Worm (Caenorhabditis elegans) whole organism, L2 larva: ENCODE results near the gene epi-1.

Experiments used
- C34F6.9 ChIP-seq: fragments of 150-350 bp; optimal IDR thresholded peaks from 2 replicates; lab custom pipeline; 2014; ENCODE audit warnings: missing biosample characterization, missing genetic modification characterization
- R02D3.7 ChIP-seq: fragments of 150-350 bp; optimal IDR thresholded peaks from 2 replicates; lab custom pipeline; 2014; ENCODE audit warnings: missing biosample characterization, missing genetic modification characterization
- Y55F3AM.14 ChIP-seq: fragments of 200-800 bp; sonication (Bioruptor generic); optimal IDR thresholded peaks from 2 replicates; lab custom pipeline; 2018; ENCODE audit warnings: mild to moderate bottlenecking, missing genetic modification characterization, missing compliant biosample characterization
- ZK546.5 ChIP-seq: sonication (generic microtip); optimal IDR thresholded peaks from 2 replicates; lab custom pipeline; 2017; ENCODE audit warnings: missing biosample characterization, missing genetic modification characterization
- alr-1 ChIP-seq: fragments of 150-350 bp; optimal IDR thresholded peaks from 2 replicates; lab custom pipeline; 2014; ENCODE audit warnings: missing biosample characterization, missing genetic modification characterization
- aly-2 ChIP-seq: fragments of 150-350 bp; optimal IDR thresholded peaks from 2 replicates; lab custom pipeline; 2014; ENCODE audit warnings: missing biosample characterization, missing genetic modification characterization
- blmp-1 ChIP-seq: sonication (generic microtip); optimal IDR thresholded peaks from 2 replicates; lab custom pipeline; 2017; ENCODE audit warnings: missing genetic modification characterization, mild to moderate bottlenecking, missing compliant biosample characterization, antibody characterized with exemption, moderate library complexity; ENCODE audit not compliant: insufficient read depth
- ceh-16 ChIP-seq: fragments of 150-350 bp; optimal IDR thresholded peaks from 2 replicates; lab custom pipeline; 2014; ENCODE audit warnings: missing biosample characterization, missing genetic modification characterization
- crh-2 ChIP-seq: sonication (generic microtip); optimal IDR thresholded peaks from 2 replicates; lab custom pipeline; 2017; ENCODE audit warnings: missing biosample characterization, missing genetic modification characterization
- dmd-4 ChIP-seq: sonication (generic microtip); optimal IDR thresholded peaks from 2 replicates; lab custom pipeline; 2017; ENCODE audit warnings: missing biosample characterization, missing genetic modification characterization
- elt-1 ChIP-seq: fragments of 150-350 bp; optimal IDR thresholded peaks from 2 replicates; lab custom pipeline; 2014; ENCODE audit warnings: missing biosample characterization, missing genetic modification characterization
- fos-1 ChIP-seq: fragments of 150-350 bp; optimal IDR thresholded peaks from 2 replicates; lab custom pipeline; 2014; ENCODE audit warnings: missing biosample characterization, missing genetic modification characterization
- gmeb-1 ChIP-seq: fragments of 150-350 bp; optimal IDR thresholded peaks from 2 replicates; lab custom pipeline; 2014; ENCODE audit warnings: missing biosample characterization, missing genetic modification characterization
- lin-11 ChIP-seq: fragments of 150-350 bp; sonication (generic microtip); optimal IDR thresholded peaks from 2 replicates; lab custom pipeline; 2014; ENCODE audit warnings: missing biosample characterization, missing genetic modification characterization, inconsistent platforms, mixed read lengths
- lin-13 ChIP-seq: fragments of 150-350 bp; optimal IDR thresholded peaks from 2 replicates; lab custom pipeline; 2014; ENCODE audit warnings: missing biosample characterization, missing genetic modification reagents, missing genetic modification characterization
- lin-39 ChIP-seq: fragments of 150-350 bp; optimal IDR thresholded peaks from 2 replicates; lab custom pipeline; 2014; ENCODE audit warnings: missing biosample characterization, missing genetic modification reagents, missing genetic modification characterization
- mab-5 ChIP-seq: fragments of 150-350 bp; optimal IDR thresholded peaks from 2 replicates; lab custom pipeline; 2014; ENCODE audit warnings: missing biosample characterization, missing genetic modification characterization
- mbf-1 ChIP-seq: sonication (generic microtip); optimal IDR thresholded peaks from 2 replicates; lab custom pipeline; 2017; ENCODE audit warnings: missing biosample characterization, missing genetic modification characterization
- mdl-1 ChIP-seq, 2 experiments: fragments of 150-350 bp in 1 of 2; sonication (generic microtip) in 1 of 2; optimal IDR thresholded peaks; 2 replicates each; lab custom pipeline; 2017; ENCODE audit warnings: missing biosample characterization in 2 of 2, missing genetic modification characterization in 2 of 2
- nhr-11 ChIP-seq: fragments of 150-350 bp; optimal IDR thresholded peaks from 2 replicates; lab custom pipeline; 2014; ENCODE audit warnings: missing biosample characterization, missing genetic modification characterization
- nhr-12 ChIP-seq: fragments of 150-350 bp; optimal IDR thresholded peaks from 2 replicates; lab custom pipeline; 2014; ENCODE audit warnings: missing biosample characterization, missing genetic modification characterization
- nhr-129 ChIP-seq: fragments of 150-350 bp; optimal IDR thresholded peaks from 2 replicates; lab custom pipeline; 2014; ENCODE audit warnings: missing biosample characterization, missing genetic modification characterization
- nhr-21 ChIP-seq: fragments of 150-350 bp; optimal IDR thresholded peaks from 2 replicates; lab custom pipeline; 2014; ENCODE audit warnings: missing biosample characterization, missing genetic modification characterization
- nhr-23 ChIP-seq: fragments of 150-350 bp; optimal IDR thresholded peaks from 2 replicates; lab custom pipeline; 2014; ENCODE audit warnings: missing biosample characterization, missing genetic modification reagents, missing genetic modification characterization
- nhr-237 ChIP-seq: fragments of 150-350 bp; optimal IDR thresholded peaks from 2 replicates; lab custom pipeline; 2014; ENCODE audit warnings: missing biosample characterization, missing genetic modification characterization
- nhr-25 ChIP-seq: fragments of 150-350 bp; sonication (generic microtip); optimal IDR thresholded peaks from 3 replicates; lab custom pipeline; 2014; ENCODE audit warnings: missing biosample characterization, missing genetic modification characterization
- nhr-6 ChIP-seq: fragments of 150-350 bp; optimal IDR thresholded peaks from 2 replicates; lab custom pipeline; 2014; ENCODE audit warnings: missing biosample characterization, missing genetic modification characterization
- peb-1 ChIP-seq: fragments of 150-350 bp; optimal IDR thresholded peaks from 2 replicates; lab custom pipeline; 2014; ENCODE audit warnings: missing biosample characterization, missing genetic modification characterization
- sem-4 ChIP-seq: fragments of 150-350 bp; optimal IDR thresholded peaks from 2 replicates; lab custom pipeline; 2014; ENCODE audit warnings: missing biosample characterization, missing genetic modification reagents, missing genetic modification characterization
- sma-3 ChIP-seq: sonication (generic microtip); optimal IDR thresholded peaks from 2 replicates; lab custom pipeline; 2016; ENCODE audit warnings: missing genetic modification reagents, missing genetic modification characterization, missing compliant biosample characterization
- sma-9 ChIP-seq, 2 experiments: fragments of 150-350 bp in 1 of 2; sonication (generic microtip) in 1 of 2; optimal IDR thresholded peaks; 2 replicates each; lab custom pipeline; 2014 to 2016; ENCODE audit warnings: missing genetic modification characterization in 2 of 2, mild to moderate bottlenecking in 1 of 2, missing biosample characterization in 1 of 2, missing compliant biosample characterization in 1 of 2, missing genetic modification reagents in 1 of 2, moderate library complexity in 1 of 2
- unc-39 ChIP-seq: fragments of 150-350 bp; optimal IDR thresholded peaks from 2 replicates; lab custom pipeline; 2014; ENCODE audit warnings: missing biosample characterization, missing genetic modification characterization
- unc-55 ChIP-seq: fragments of 150-350 bp; sonication (generic microtip); optimal IDR thresholded peaks from 3 replicates; lab custom pipeline; 2014; ENCODE audit warnings: missing biosample characterization, missing genetic modification reagents, missing genetic modification characterization
- unc-62 ChIP-seq: fragments of 150-350 bp; optimal IDR thresholded peaks from 2 replicates; lab custom pipeline; 2014; ENCODE audit warnings: missing biosample characterization, missing genetic modification reagents, missing genetic modification characterization
- zag-1 ChIP-seq: fragments of 150-350 bp; optimal IDR thresholded peaks from 2 replicates; lab custom pipeline; 2014; ENCODE audit warnings: missing biosample characterization, missing genetic modification characterization
- ztf-11 ChIP-seq: sonication (generic microtip); optimal IDR thresholded peaks from 2 replicates; lab custom pipeline; 2017; ENCODE audit warnings: missing biosample characterization, missing genetic modification characterization
- ztf-4 ChIP-seq: fragments of 150-350 bp; optimal IDR thresholded peaks from 2 replicates; lab custom pipeline; 2014; ENCODE audit warnings: missing biosample characterization, missing genetic modification characterization

epi-1 gene

DNA sequence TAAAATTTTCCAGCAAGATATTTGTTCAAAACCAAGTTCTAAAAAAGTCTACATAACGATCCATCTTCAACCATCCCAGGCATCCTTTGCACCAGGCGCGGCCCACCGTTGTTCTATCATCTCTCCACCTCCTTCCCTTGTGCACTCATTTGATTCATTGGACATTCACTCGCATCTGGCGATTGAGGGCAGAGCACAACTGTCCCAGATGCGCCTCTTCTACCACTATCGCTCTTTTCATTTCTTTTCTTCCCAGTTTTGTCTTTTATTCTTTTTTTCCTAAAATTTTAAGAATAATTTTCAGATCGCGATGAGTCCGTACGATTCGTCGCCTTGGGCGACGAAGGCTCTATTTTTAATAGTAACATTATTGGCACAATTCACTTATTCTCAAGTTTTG lies at the start of gene epi-1:
Gene epi-1, plus strand, starts transcription at position 301 of the 400 bp plus-strand sequence.
- TF ChIP-seq unc-39 (tag; lab: Kevin White, UChicago), result no peak
- TF ChIP-seq, all 48 proteins: peak for 0

DNA sequence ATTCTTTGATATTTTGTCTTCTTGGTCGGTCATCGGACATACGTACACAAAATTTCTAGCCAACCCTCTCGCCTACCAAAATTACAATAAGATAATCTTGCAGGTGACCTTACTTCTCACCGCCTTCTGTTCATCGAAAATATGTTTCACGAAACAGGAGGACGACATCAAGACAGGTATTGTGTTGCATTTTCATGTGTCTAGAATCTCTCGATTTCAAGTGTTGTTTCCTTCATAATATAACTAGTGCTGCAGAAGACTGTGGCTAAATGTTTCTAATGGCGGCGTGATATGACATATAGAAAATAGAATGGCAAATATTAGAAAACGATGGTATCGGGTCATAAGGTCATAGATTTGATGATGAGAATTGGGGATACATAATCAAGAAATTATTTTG lies 49.5 kb upstream of the epi-1 start:
- TF ChIP-seq C34F6.9, result no peak
- TF ChIP-seq nhr-21 (tag; lab: Kevin White, UChicago), result peak; percentile 2
- peak; percentile 21 for TF ChIP-seq crh-2 (tag; lab: Kevin White, UChicago)
- TF ChIP-seq unc-62 (GFP tag; lab: Kevin White, UChicago), result no peak
- no peak for TF ChIP-seq mbf-1
- TF ChIP-seq lin-39, result no peak
- TF ChIP-seq nhr-129, result peak; percentile 3
- TF ChIP-seq nhr-25 (tag; lab: Kevin White, UChicago), result peak; percentile 81
- TF ChIP-seq aly-2 (tag; lab: Kevin White, UChicago), result no peak
- no peak for TF ChIP-seq mdl-1 (tag; optimal IDR thresholded peaks at IDR 0.05; lab: Kevin White, UChicago)
- no peak for TF ChIP-seq ztf-11 (tag; lab: Kevin White, UChicago)
- TF ChIP-seq dmd-4 (tag; lab: Kevin White, UChicago), result no peak
- TF ChIP-seq blmp-1, result no peak
- no peak for TF ChIP-seq nhr-6 (tag; lab: Kevin White, UChicago)
- no peak for TF ChIP-seq lin-11 (tag; lab: Kevin White, UChicago)
- TF ChIP-seq lin-13 (GFP tag; lab: Kevin White, UChicago), result no peak
- TF ChIP-seq nhr-237 (tag; lab: Kevin White, UChicago), result no peak
- no peak for TF ChIP-seq nhr-11 (tag; lab: Kevin White, UChicago)

DNA sequence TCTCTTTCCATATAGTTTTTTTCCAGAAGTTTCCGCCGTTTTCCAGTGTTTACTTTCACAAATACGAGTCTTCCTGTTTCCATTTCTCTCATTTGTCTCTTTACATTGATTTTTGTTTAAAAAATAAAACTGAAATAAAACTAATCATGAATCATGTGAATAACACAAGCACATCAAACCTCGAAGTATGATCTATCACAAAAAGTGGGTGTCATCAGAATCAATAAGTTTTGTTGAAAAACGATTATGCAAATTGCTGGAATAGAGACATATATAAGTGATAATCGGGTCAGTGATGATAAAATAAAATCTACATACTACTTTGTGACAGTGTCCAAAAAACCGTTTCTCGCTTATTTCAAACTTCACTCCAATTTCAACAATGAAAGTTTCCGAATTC lies 45.8 kb upstream of the epi-1 start, which contains the start of gene R09H10.7:
Gene R09H10.7, plus strand, starts transcription at position 301 of the 400 bp plus-strand sequence.
- TF ChIP-seq nhr-12 (no peak), nhr-23 (tag; lab: Kevin White, UChicago) (no peak), alr-1 (tag; lab: Kevin White, UChicago) (no peak), elt-1 (tag; lab: Kevin White, UChicago) (no peak), ztf-4 (no peak), nhr-11 (tag; lab: Kevin White, UChicago) (no peak), peb-1 (no peak), R02D3.7 (tag; lab: Kevin White, UChicago) (no peak), nhr-25 (tag; lab: Kevin White, UChicago) (no peak), gmeb-1 (no peak), sem-4 (tag; lab: Kevin White, UChicago) (no peak), ZK546.5 (tag; lab: Kevin White, UChicago) (no peak), dmd-4 (tag; lab: Kevin White, UChicago) (no peak), sma-9 (GFP tag; optimal IDR thresholded peaks at IDR 0.05; lab: Kevin White, UChicago) (no peak), sma-9 (tag; optimal IDR thresholded peaks at IDR 0.05; lab: Kevin White, UChicago) (no peak)

DNA sequence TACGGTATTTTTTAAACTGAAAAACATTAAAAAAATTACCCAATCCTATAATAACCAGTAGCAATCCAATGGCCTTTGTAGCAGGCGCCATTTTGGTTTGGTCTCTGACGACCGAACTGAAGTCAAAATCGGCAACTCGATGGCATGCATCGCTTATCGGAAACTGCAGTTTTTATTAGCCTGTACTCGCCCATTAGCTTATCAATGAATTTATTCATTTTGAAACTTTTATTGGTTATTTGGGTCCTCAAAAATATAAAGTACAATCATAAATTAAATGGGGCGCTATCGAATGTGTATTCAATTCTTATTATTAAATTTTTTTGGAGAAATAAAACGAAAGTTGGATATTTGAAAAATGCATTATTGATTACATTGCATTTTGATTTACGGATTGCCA lies 37.9 kb upstream of the epi-1 start, which contains the start of gene R09H10.5:
Gene R09H10.5, minus strand, starts transcription at position 106 of the 400 bp plus-strand sequence.
- peak; percentile 53 for TF ChIP-seq fos-1 (tag; lab: Kevin White, UChicago)
- TF ChIP-seq unc-55 (GFP tag; lab: Kevin White, UChicago), result no peak

DNA sequence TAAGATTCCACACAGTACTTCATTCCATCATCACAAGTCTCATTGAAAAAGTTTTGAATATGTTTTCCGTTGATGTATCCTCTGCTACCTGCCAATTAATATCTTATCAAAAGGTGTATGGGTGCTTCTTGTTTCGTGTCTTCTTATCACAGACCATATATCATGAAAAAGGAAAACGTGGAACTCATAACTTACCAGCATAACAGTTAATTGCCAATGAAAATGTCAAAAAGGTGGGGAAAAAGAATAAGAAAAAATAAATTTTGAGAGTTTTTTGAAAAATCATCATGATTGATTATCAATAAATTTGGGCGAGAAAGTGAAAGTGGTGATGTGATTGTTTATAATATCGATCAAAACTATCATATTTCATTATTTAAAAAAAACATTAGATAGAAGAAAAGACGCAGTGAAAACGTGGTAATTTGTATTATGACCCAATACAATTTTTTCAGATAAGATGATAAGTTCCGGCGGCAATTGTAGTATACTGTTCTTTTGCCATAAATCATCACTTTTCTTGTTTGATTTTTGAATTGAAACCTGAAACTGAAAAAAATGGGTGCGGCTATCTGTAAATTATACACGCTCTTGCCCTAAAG lies 35.6 kb upstream of the epi-1 start, which contains the start of gene F56C4.4:
Gene F56C4.4, minus strand, starts transcription at position 315 of the 602 bp plus-strand sequence.
- TF ChIP-seq fos-1 (tag; lab: Kevin White, UChicago), result peak; percentile 41
- TF ChIP-seq nhr-11 (tag; lab: Kevin White, UChicago), result no peak
- TF ChIP-seq zag-1 (tag; lab: Kevin White, UChicago), result no peak
- TF ChIP-seq nhr-129, result no peak
- no peak for TF ChIP-seq mab-5
- no peak for TF ChIP-seq dmd-4 (tag; lab: Kevin White, UChicago)
- no peak for TF ChIP-seq blmp-1
- TF ChIP-seq Y55F3AM.14 (GFP tag; lab: Kevin White, UChicago), result no peak
- TF ChIP-seq ceh-16 (tag; lab: Kevin White, UChicago), result no peak
- TF ChIP-seq sma-3 (GFP tag; lab: Kevin White, UChicago), result no peak
- TF ChIP-seq R02D3.7 (tag; lab: Kevin White, UChicago), result no peak
- TF ChIP-seq crh-2 (tag; lab: Kevin White, UChicago), result peak; percentile 55
